Fruit fly (Drosophila melanogaster): ENCODE data around the gene Toll-9.

The Toll-9 gene

DNA sequence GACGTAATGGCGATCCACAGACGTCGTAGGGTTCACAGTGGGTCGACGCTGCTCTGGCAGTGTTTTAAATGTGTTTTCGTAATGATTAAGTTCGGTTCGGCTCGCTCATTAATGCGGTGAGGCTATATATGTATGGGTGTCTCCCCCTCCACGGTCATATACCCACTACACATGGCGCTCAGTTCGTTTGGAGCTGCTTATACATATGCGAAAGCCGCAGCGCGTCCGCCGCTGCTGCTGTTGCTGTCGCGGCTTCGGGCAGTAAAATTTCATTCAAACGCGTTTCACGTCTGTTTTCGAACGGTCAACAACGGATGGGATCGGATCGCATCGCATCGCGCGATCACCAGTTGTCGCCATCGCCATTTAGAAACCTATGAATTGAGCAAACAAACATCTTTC lies 19.4 kb upstream of the Toll-9 start (continued):
- TF ChIP-seq CG8290 (GFP tag; optimal IDR thresholded peaks at IDR 0.05) (no peak), CG8290 (tag; optimal IDR thresholded peaks at IDR 0.05) (peak in 1 of 2 experiments; percentile 34), CG31365 (tag; optimal IDR thresholded peaks at IDR 0.05) (no peak), dmrt99B (tag; optimal IDR thresholded peaks at IDR 0.05) (no peak), oc (tag; optimal IDR thresholded peaks at IDR 0.05) (no peak), Dek (tag; optimal IDR thresholded peaks at IDR 0.05) (peak; percentile 13), CG18619 (GFP tag; optimal IDR thresholded peaks at IDR 0.05) (no peak), CG8478 (optimal IDR thresholded peaks at IDR 0.05) (no peak), sima (GFP tag; optimal IDR thresholded peaks at IDR 0.05) (no peak), wdn (GFP tag; IDR thresholded peaks at IDR 0.05) (no peak), sqz (GFP tag; optimal IDR thresholded peaks at IDR 0.05) (no peak), Doc3 (GFP tag; IDR thresholded peaks at IDR 0.05; ENCODE audit: partially characterized antibody) (no peak), D19B (GFP tag; optimal IDR thresholded peaks at IDR 0.05) (no peak), CG15514 (GFP tag; optimal IDR thresholded peaks at IDR 0.05) (peak; percentile 14), CG17912 (GFP tag; optimal IDR thresholded peaks at IDR 0.05) (no peak), sens-2 (GFP tag; IDR thresholded peaks at IDR 0.05) (no peak), Rx (GFP tag; IDR thresholded peaks at IDR 0.05) (no peak), mirr (GFP tag; optimal IDR thresholded peaks at IDR 0.05) (peak; percentile 24), CG5180 (GFP tag; optimal IDR thresholded peaks at IDR 0.05) (peak; percentile 89), mam (GFP tag; optimal IDR thresholded peaks at IDR 0.05) (no peak), eyg (GFP tag; optimal IDR thresholded peaks at IDR 0.05) (no peak), CG16815 (GFP tag; optimal IDR thresholded peaks at IDR 0.05) (no peak), HmgZ (tag; optimal IDR thresholded peaks at IDR 0.05) (no peak), hth (optimal IDR thresholded peaks at IDR 0.05) (no peak), pfk (GFP tag; optimal IDR thresholded peaks at IDR 0.05) (no peak), Antp (GFP tag; optimal IDR thresholded peaks at IDR 0.05) (no peak), CG11504 (tag; optimal IDR thresholded peaks at IDR 0.05) (no peak), pita (GFP tag; optimal IDR thresholded peaks at IDR 0.05) (no peak), Camta (GFP tag; optimal IDR thresholded peaks at IDR 0.05) (no peak), jigr1 (GFP tag; IDR thresholded peaks at IDR 0.05) (no peak), CG1603 (tag; optimal IDR thresholded peaks at IDR 0.05) (no peak), Tbp (GFP tag; optimal IDR thresholded peaks at IDR 0.05) (no peak), CG10274 (GFP tag; optimal IDR thresholded peaks at IDR 0.05) (no peak), CG11093 (GFP tag; IDR thresholded peaks at IDR 0.05) (no peak), E2f1 (GFP tag; IDR thresholded peaks at IDR 0.05) (no peak), CG6683 (GFP tag; optimal IDR thresholded peaks at IDR 0.05) (no peak), CG6813 (GFP tag; optimal IDR thresholded peaks at IDR 0.05) (no peak), yki (optimal IDR thresholded peaks at IDR 0.05) (no peak), repo (GFP tag; optimal IDR thresholded peaks at IDR 0.05) (no peak), CG34376 (GFP tag; optimal IDR thresholded peaks at IDR 0.05) (peak; percentile 31), z (GFP tag; IDR thresholded peaks at IDR 0.05) (no peak), Kr (GFP tag; optimal IDR thresholded peaks at IDR 0.05) (no peak), peb (GFP tag; IDR thresholded peaks at IDR 0.05) (no peak), grn (GFP tag; optimal IDR thresholded peaks at IDR 0.05) (no peak), ranshi (GFP tag; IDR thresholded peaks at IDR 0.05) (0 out of 2 replicates have a peak, but pooled peaks have one; percentile 14), Elba2 (GFP tag; optimal IDR thresholded peaks at IDR 0.05) (no peak), hbn (GFP tag; IDR thresholded peaks at IDR 0.05; ENCODE audit: partially characterized antibody) (no peak), CG15269 (tag; optimal IDR thresholded peaks at IDR 0.05) (no peak), Hmr (GFP tag; optimal IDR thresholded peaks at IDR 0.05) (peak; percentile 23), Dfd (GFP tag; optimal IDR thresholded peaks at IDR 0.05) (no peak), ash1 (GFP tag; optimal IDR thresholded peaks at IDR 0.05) (no peak), grau (tag; optimal IDR thresholded peaks at IDR 0.05) (no peak), CG4730 (GFP tag; IDR thresholded peaks at IDR 0.05) (no peak)

Measured in whole organism, embryonic.